Worm (Caenorhabditis elegans) whole organism, dauer: ENCODE measurements around the gene ins-39.

Experiments
- unc-62 ChIP-seq: sonication (generic microtip); optimal IDR thresholded peaks from 2 replicates; lab custom pipeline; 2017; ENCODE audit warnings: missing biosample characterization, missing genetic modification reagents, missing genetic modification characterization

ins-39 gene

ce11 chrX:1338906-1339673 lies 5.1 kb downstream of the ins-39 start:
- no peak for TF ChIP-seq unc-62

DNA sequence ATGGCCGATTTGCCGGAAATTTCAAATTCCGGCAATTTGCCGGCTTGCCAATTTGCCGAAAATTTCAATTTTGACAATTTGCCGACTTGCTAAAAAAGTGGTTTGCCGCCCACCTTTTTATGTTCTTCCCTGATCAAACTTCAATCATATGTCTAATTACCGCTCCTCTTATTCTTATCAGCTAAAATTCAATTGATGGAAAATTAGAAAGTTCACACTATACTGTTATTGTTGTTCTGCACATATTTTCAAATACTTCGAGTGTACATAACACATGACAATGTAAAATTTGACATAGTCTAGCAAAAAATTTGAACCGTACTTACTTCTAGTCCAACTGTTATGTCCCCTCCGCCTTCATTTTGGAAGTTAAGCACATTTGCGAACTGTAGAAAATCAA lies 6.4 kb downstream of the ins-39 start:
- TF ChIP-seq unc-62 = no peak

DNA sequence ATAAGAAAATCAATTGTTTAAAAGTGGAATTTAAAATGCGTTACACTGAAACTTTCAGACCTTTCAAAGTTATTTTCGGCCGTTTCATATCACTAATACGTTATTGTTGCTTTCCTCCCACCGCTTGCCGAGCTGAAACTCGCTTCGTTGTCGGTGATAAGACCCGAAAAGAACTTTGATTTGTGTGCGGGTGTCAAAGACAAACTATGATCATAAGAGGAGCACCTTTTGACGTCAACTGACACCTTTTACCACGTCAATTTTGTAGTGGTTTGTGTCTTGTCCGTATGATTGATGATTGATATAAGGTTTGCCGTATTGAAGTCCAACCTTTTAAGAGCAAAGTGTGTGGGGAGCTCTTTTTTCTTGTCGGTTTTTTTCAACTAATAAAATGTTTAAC lies 7.2 kb downstream of the ins-39 start, which contains the start of gene ttr-37:
ttr-37 (minus strand) TSS at position 167 of the 400 bp plus-strand sequence.
- TF ChIP-seq unc-62 = no peak

DNA sequence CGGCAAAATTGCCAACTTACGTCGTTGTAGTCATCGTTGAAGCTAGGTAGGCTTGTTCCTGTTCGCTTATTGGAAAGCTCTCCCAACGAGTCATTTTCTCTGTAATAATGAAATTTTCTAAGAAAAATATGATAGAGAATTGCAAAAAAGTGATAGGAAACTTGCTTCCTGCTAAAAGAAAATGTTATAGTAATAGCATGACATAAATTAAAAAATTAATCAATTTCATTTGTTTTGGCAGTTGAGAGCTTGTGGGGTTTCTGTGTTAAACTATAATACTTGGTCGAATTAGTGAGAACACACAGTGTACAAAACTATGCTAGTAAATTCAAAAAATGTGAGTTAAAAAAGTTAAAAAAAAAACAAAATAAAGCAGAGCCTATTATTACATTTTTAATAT lies 14.4 kb downstream of the ins-39 start, which contains the start of gene F21E9.2:
F21E9.2 (minus strand) TSS at position 101 of the 400 bp plus-strand sequence.
- TF ChIP-seq unc-62 = no peak

- no peak for TF ChIP-seq unc-62
Measured at ce11 chrX:1327201-1327600, 17.0 kb downstream of the ins-39 start.

ce11 chrX:1322997-1323396 lies 21.2 kb downstream of the ins-39 start:
- TF ChIP-seq unc-62 = no peak

DNA sequence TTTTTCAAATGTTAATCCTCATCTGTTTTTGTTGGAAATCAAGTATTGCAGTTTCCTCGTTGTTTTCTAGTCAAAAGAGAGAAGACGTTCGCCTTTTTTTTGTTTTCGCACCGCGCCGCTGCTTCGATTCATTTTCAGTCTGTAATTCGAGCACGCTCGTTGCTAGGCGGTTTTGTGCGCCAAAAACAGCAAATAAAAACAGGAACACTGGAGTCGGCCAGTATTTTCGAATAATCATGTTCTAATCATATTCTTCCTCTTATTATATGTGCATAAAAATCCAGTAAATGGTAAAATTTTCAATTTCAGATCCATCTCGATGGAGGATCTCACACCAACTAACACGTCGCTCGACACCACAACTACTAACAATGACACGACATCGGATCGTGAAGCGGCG lies 23.2 kb downstream of the ins-39 start, which contains the start of gene pdk-1:
pdk-1 (plus strand) TSS at position 301 of the 400 bp plus-strand sequence.
- TF ChIP-seq unc-62 = no peak

- TF ChIP-seq unc-62 = no peak
Measured at ce11 chrX:1319708-1320107, 24.5 kb downstream of the ins-39 start.

- no peak for TF ChIP-seq unc-62
Measured at ce11 chrX:1311577-1311976, 32.6 kb downstream of the ins-39 start.

- no peak for TF ChIP-seq unc-62
Measured at ce11 chrX:1311084-1311483, 33.1 kb downstream of the ins-39 start, which contains the start of gene H42K12.3. TSS of gene H42K12.3 (plus strand) at chrX:1311391.

DNA sequence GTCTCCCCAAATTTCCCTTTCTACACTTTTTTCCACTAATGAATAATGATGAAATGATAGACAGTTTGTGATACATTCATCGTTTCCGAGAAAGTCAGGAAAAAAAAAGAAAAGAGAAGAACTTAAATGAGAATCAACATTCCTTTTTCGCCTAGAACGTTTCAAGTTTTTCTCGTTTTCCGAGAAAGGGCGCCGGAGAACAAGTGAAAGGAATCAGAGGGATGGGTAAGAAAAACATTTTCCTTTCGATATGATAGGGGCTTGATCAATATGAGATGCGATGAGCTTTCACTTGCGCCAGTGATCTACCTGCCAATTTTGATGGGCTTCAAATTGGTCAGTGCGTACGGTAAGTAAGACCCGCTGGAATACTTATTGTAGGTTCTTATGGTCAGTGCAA lies 34.8 kb downstream of the ins-39 start:
- no peak for TF ChIP-seq unc-62

DNA sequence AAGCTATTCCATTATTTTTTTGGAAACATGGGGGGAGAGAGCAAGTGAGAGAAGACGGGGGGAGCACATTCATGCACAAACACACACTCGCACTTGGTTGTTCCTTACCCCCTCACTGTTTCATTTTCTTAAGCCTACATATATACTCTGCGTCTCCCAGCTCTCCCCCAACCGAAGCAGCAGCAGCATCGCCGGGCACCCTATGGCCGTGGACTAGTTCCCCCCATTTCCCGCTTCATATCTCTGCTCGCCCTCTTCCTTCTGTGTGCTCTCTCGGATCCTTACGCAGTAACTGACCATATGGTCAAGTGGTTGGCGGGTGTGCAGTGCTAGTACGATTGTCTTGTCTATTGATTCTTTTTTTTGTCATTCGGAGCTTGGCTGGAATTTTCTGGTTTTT lies 42.0 kb downstream of the ins-39 start:
- no peak for TF ChIP-seq unc-62

- no peak for TF ChIP-seq unc-62
Measured at ce11 chrX:1299849-1300248, 44.4 kb downstream of the ins-39 start, which contains the start of gene inso-1. TSS of gene inso-1 (plus strand) at chrX:1300149.

DNA sequence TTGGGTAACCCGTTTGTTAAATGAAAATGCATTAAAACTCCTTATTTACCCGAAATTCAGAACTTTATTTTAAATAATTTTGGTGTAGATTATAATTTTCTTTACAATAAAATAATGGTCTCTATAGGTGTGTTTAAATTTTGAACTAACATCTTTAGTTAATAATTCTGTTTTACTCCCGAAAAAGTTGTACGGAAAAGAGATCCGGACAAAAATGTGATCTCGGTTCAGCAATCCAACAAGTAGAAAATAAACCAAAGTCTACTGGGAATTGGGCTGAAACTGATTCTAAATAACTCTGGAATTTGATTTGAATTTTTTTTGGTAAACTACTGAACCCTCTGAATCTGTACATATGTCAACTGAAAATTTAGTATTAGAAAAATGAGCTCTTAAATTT lies 48.5 kb downstream of the ins-39 start:
- no peak for TF ChIP-seq unc-62

DNA sequence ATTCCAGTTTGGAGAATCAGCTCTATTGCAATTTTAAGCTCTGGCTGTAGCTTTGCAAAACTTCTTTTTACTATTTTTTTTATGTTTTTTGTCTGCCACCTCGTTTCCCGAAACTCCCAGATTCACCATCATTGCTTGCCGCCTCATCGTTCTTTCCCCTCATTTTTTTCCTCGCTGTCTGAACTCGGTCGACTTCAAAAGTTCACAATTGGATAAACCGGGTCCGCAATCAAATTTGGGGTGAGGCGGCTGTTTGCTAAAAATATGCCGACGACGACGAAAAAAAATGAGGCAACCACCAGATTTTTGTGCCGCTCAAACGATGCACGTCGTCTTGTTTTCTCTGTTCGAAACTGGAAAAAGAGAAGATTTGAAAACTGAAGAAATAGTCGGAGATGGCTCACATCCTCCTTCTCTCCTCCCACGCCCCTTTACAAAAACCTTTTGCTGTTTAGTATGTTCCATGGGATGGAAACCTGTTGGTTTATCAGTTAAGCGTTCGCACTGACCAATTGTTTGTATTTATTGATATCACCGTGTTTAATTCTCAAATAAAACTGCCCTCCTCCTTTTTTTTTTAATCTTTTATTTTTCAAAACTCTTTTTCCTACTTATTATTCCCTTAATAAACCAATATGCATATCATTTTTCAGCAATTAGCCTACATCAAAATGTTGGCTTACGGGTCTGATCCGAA lies 49.5 kb downstream of the ins-39 start, which contains the start of gene dop-4:
dop-4 (plus strand) TSS at position 647 of the 697 bp plus-strand sequence.
- TF ChIP-seq unc-62 = no peak
